Worm (Caenorhabditis elegans) whole organism, mixed stage, embryonic: ENCODE measurements around the gene tmem-258.

ENCODE experiments used
- elt-3 ChIP-seq: fragments of 150-350 bp; optimal IDR thresholded peaks from 2 replicates; lab custom pipeline; 2014; ENCODE audit warnings: missing biosample characterization, missing genetic modification characterization
- nhr-237 ChIP-seq: fragments of 150-350 bp; optimal IDR thresholded peaks from 2 replicates; lab custom pipeline; 2014; ENCODE audit warnings: missing biosample characterization, missing genetic modification characterization
- pha-4 ChIP-seq: fragments of 150-350 bp; optimal IDR thresholded peaks from 2 replicates; lab custom pipeline; 2018; ENCODE audit warnings: missing biosample characterization, missing genetic modification reagents, missing genetic modification characterization
- tbx-8 ChIP-seq: fragments of 200-800 bp; sonication (Bioruptor generic); optimal IDR thresholded peaks from 2 replicates; lab custom pipeline; 2018; ENCODE audit warnings: mild to moderate bottlenecking, missing genetic modification characterization, moderate library complexity, missing compliant biosample characterization

ce11 chrV:7027055-7027454 is 35.9 kb upstream of the tmem-258 start, which contains the start of gene F20A1.6:
- TF ChIP-seq pha-4 (tag; lab: Kevin White, UChicago) (no peak), elt-3 (no peak), tbx-8 (no peak), nhr-237 (tag; lab: Kevin White, UChicago) (no peak)
